Worm (Caenorhabditis elegans): ENCODE results near the gene tre-3.

DNA sequence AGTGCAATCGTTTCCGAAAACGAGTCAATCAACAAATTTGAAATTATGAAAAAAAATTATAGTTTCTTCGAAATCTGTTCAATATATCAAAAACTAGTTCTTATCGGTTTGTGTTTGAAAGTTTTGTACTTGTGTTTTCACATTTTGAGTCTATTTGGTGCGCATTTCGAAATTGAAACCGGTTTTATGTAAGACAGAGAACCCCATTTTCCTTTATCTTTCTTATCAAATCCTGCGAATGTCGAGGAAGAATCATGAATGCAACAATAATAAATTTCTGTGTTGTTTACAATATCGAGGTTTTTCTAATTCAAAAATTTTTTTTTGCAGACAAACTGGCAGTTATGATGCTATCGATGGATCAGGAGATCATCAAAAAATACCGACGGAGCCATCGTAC, 32.8 kb downstream of the tre-3 start:
- TF ChIP-seq med-1 (GFP tag; optimal IDR thresholded peaks at IDR 0.05; ENCODE audit: insufficient read depth) (no peak), ztf-29 (GFP tag; IDR thresholded peaks at IDR 0.05) (no peak), T22C8.4 (GFP tag; IDR thresholded peaks at IDR 0.05) (no peak), tab-1 (GFP tag; IDR thresholded peaks at IDR 0.05) (no peak), klf-2 (GFP tag; conservative IDR thresholded peaks at IDR 0.05) (no peak), ref-1 (GFP tag; conservative IDR thresholded peaks at IDR 0.05) (no peak), ztf-23 (GFP tag; IDR thresholded peaks at IDR 0.05) (no peak), flt-1 (GFP tag; IDR thresholded peaks at IDR 0.05) (no peak), cog-1 (tag; optimal IDR thresholded peaks at IDR 0.05) (no peak)

All from whole organism, midembryonic.